Fruit fly (Drosophila melanogaster) whole organism, prepupa: Measurements from ENCODE around the gene CG7601.
A peak's percentile ranks its signal among the peaks of the same experiment; 100 is the strongest.

Experiments
- Blimp-1 ChIP-seq: fragments of 200-800 bp; sonication (Bioruptor generic); optimal IDR thresholded peaks from 3 replicates; lab custom pipeline; 2017; ENCODE audit warnings: missing biosample characterization, missing genetic modification characterization, mild to moderate bottlenecking, moderate library complexity, missing genetic modification reagents
- CG10631 ChIP-seq: fragments of 200-800 bp; sonication (Bioruptor generic); optimal IDR thresholded peaks from 2 replicates; lab custom pipeline; 2016; ENCODE audit warnings: missing biosample characterization, missing genetic modification characterization
- CG10669 ChIP-seq: fragments of 200-800 bp; sonication (Bioruptor generic); optimal IDR thresholded peaks from 3 replicates; lab custom pipeline; 2018; ENCODE audit warnings: missing biosample characterization, mild to moderate bottlenecking, missing genetic modification characterization, moderate library complexity
- CG11902 ChIP-seq: fragments of 200-800 bp; sonication (Bioruptor generic); optimal IDR thresholded peaks from 3 replicates; lab custom pipeline; 2016; ENCODE audit warnings: missing biosample characterization, missing genetic modification characterization
- CG15336 ChIP-seq: fragments of 200-800 bp; sonication (Bioruptor generic); IDR thresholded peaks from 2 replicates; pipeline ENCODE4 v1.3.6; 2022; ENCODE audit warnings: missing biosample characterization, missing genetic modification characterization
- CG1621 ChIP-seq: fragments of 200-800 bp; sonication (Bioruptor generic); optimal IDR thresholded peaks from 3 replicates; lab custom pipeline; 2018; ENCODE audit warnings: missing biosample characterization, mild to moderate bottlenecking, missing genetic modification characterization
- CG16779 ChIP-seq: fragments of 200-800 bp; sonication (Bioruptor generic); optimal IDR thresholded peaks from 3 replicates; lab custom pipeline; 2017; ENCODE audit warnings: missing biosample characterization, mild to moderate bottlenecking, missing genetic modification characterization
- CG31627 ChIP-seq: fragments of 200-800 bp; sonication (Bioruptor generic); optimal IDR thresholded peaks from 3 replicates; lab custom pipeline; 2016; ENCODE audit warnings: missing biosample characterization, missing genetic modification characterization
- CG32006 ChIP-seq: fragments of 200-800 bp; sonication (Bioruptor generic); optimal IDR thresholded peaks from 3 replicates; lab custom pipeline; 2017; ENCODE audit warnings: missing biosample characterization, mild to moderate bottlenecking, missing genetic modification characterization
- CG34406 ChIP-seq: fragments of 200-800 bp; sonication (Bioruptor generic); optimal IDR thresholded peaks from 3 replicates; lab custom pipeline; 2016; ENCODE audit warnings: missing biosample characterization, missing genetic modification characterization
- CG6163 ChIP-seq: fragments of 200-800 bp; sonication (Bioruptor generic); IDR thresholded peaks from 3 replicates; pipeline ENCODE4 v1.3.6; 2022; ENCODE audit warnings: missing biosample characterization, missing genetic modification characterization
- CG6276 ChIP-seq: fragments of 200-800 bp; sonication (Bioruptor generic); optimal IDR thresholded peaks from 2 replicates; lab custom pipeline; 2017; ENCODE audit warnings: missing biosample characterization, mild to moderate bottlenecking, missing genetic modification characterization
- CG6792 ChIP-seq: fragments of 200-800 bp; sonication (Bioruptor generic); optimal IDR thresholded peaks from 3 replicates; lab custom pipeline; 2016; ENCODE audit warnings: missing biosample characterization, missing genetic modification characterization
- CG6808 ChIP-seq: fragments of 200-800 bp; sonication (Bioruptor generic); optimal IDR thresholded peaks from 3 replicates; lab custom pipeline; 2017; ENCODE audit warnings: missing biosample characterization, missing genetic modification characterization, mild to moderate bottlenecking, moderate library complexity, missing genetic modification reagents
- CG6854 ChIP-seq: fragments of 200-800 bp; sonication (Bioruptor generic); optimal IDR thresholded peaks from 2 replicates; lab custom pipeline; 2017; ENCODE audit warnings: missing biosample characterization, mild to moderate bottlenecking, missing genetic modification characterization
- CG7368 ChIP-seq: fragments of 200-800 bp; sonication (Bioruptor generic); optimal IDR thresholded peaks from 3 replicates; lab custom pipeline; 2016; ENCODE audit warnings: missing biosample characterization, missing genetic modification characterization
- CG8319 ChIP-seq: fragments of 200-800 bp; sonication (Bioruptor generic); optimal IDR thresholded peaks from 3 replicates; lab custom pipeline; 2016; ENCODE audit warnings: missing biosample characterization, missing genetic modification characterization
- CG8632 ChIP-seq: fragments of 200-800 bp; sonication (Bioruptor generic); optimal IDR thresholded peaks from 3 replicates; lab custom pipeline; 2016; ENCODE audit warnings: missing biosample characterization, missing genetic modification characterization
- CG9139 ChIP-seq: fragments of 200-800 bp; sonication (Bioruptor generic); optimal IDR thresholded peaks from 3 replicates; lab custom pipeline; 2017; ENCODE audit warnings: missing biosample characterization, mild to moderate bottlenecking, missing genetic modification characterization
- Ets21C ChIP-seq: fragments of 200-800 bp; sonication (Bioruptor generic); optimal IDR thresholded peaks from 3 replicates; lab custom pipeline; 2016; ENCODE audit warnings: missing biosample characterization, missing genetic modification characterization
- Gug ChIP-seq: fragments of 200-800 bp; sonication (Bioruptor generic); IDR thresholded peaks from 2 replicates; pipeline ENCODE4 v1.3.6; 2022; ENCODE audit warnings: missing biosample characterization, missing genetic modification characterization
- Hr39 ChIP-seq: fragments of 200-800 bp; sonication (Bioruptor generic); optimal IDR thresholded peaks from 2 replicates; lab custom pipeline; 2016; ENCODE audit warnings: missing biosample characterization, missing genetic modification characterization
- Hr4 ChIP-seq: fragments of 200-800 bp; sonication (Bioruptor generic); optimal IDR thresholded peaks from 3 replicates; lab custom pipeline; 2016; ENCODE audit warnings: missing biosample characterization, missing genetic modification characterization
- Lpt ChIP-seq: fragments of 200-800 bp; sonication (Bioruptor generic); optimal IDR thresholded peaks from 3 replicates; lab custom pipeline; 2016; ENCODE audit warnings: missing biosample characterization, missing genetic modification characterization
- Met ChIP-seq: fragments of 200-800 bp; sonication (Bioruptor generic); optimal IDR thresholded peaks from 3 replicates; lab custom pipeline; 2016; ENCODE audit warnings: missing biosample characterization, missing genetic modification characterization
- OdsH ChIP-seq: fragments of 200-800 bp; sonication (Bioruptor generic); optimal IDR thresholded peaks from 3 replicates; lab custom pipeline; 2016; ENCODE audit warnings: missing biosample characterization, missing genetic modification characterization
- Smox ChIP-seq: fragments of 200-800 bp; sonication (Bioruptor generic); optimal IDR thresholded peaks from 3 replicates; lab custom pipeline; 2016; ENCODE audit warnings: missing biosample characterization, missing genetic modification characterization
- Sox102F ChIP-seq: fragments of 200-800 bp; sonication (Bioruptor generic); optimal IDR thresholded peaks from 2 replicates; lab custom pipeline; 2016; ENCODE audit warnings: missing biosample characterization, mild to moderate bottlenecking, missing genetic modification characterization
- Sox14 ChIP-seq: fragments of 200-800 bp; sonication (Bioruptor generic); optimal IDR thresholded peaks from 3 replicates; lab custom pipeline; 2016; ENCODE audit warnings: missing biosample characterization, missing genetic modification characterization
- Sox15 ChIP-seq: fragments of 200-800 bp; sonication (Bioruptor generic); optimal IDR thresholded peaks from 3 replicates; lab custom pipeline; 2016; ENCODE audit warnings: missing biosample characterization, missing genetic modification characterization
- achi ChIP-seq: fragments of 200-800 bp; sonication (Bioruptor generic); optimal IDR thresholded peaks from 3 replicates; lab custom pipeline; 2016; ENCODE audit warnings: missing biosample characterization, missing genetic modification characterization
- dsx ChIP-seq: fragments of 200-800 bp; optimal IDR thresholded peaks from 3 replicates; lab custom pipeline; 2019; ENCODE audit warnings: missing biosample characterization, mild to moderate bottlenecking, missing genetic modification characterization, moderate library complexity; ENCODE audit not compliant: poor library complexity, severe bottlenecking
- eg ChIP-seq: fragments of 200-800 bp; sonication (Bioruptor generic); IDR thresholded peaks from 3 replicates; pipeline ENCODE4 v1.3.6; 2022; ENCODE audit warnings: missing biosample characterization, missing genetic modification characterization
- esn ChIP-seq: fragments of 200-800 bp; sonication (Bioruptor generic); optimal IDR thresholded peaks from 2 replicates; lab custom pipeline; 2016; ENCODE audit warnings: missing biosample characterization, mild to moderate bottlenecking, missing genetic modification characterization, moderate library complexity
- fd59A ChIP-seq: fragments of 200-800 bp; sonication (Bioruptor generic); optimal IDR thresholded peaks from 2 replicates; lab custom pipeline; 2017; ENCODE audit warnings: missing biosample characterization, mild to moderate bottlenecking, missing genetic modification characterization, missing genetic modification reagents
- fd85E ChIP-seq: fragments of 200-800 bp; sonication (Bioruptor generic); optimal IDR thresholded peaks from 3 replicates; lab custom pipeline; 2016; ENCODE audit warnings: missing biosample characterization, missing genetic modification characterization
- fkh ChIP-seq: fragments of 200-800 bp; sonication (Bioruptor generic); optimal IDR thresholded peaks from 3 replicates; lab custom pipeline; 2017; ENCODE audit warnings: missing biosample characterization, mild to moderate bottlenecking, missing genetic modification characterization, moderate library complexity
- lz ChIP-seq: fragments of 200-800 bp; sonication (Bioruptor generic); optimal IDR thresholded peaks from 3 replicates; lab custom pipeline; 2016; ENCODE audit warnings: missing biosample characterization, missing genetic modification characterization
- net ChIP-seq: fragments of 200-800 bp; sonication (Bioruptor generic); optimal IDR thresholded peaks from 3 replicates; lab custom pipeline; 2016; ENCODE audit warnings: missing biosample characterization, missing genetic modification characterization
- spab ChIP-seq: fragments of 200-800 bp; sonication (Bioruptor generic); optimal IDR thresholded peaks from 2 replicates; lab custom pipeline; 2017; ENCODE audit warnings: missing biosample characterization, mild to moderate bottlenecking, missing genetic modification characterization, missing genetic modification reagents
- ss ChIP-seq, 2 experiments: fragments of 200-800 bp; sonication (Bioruptor generic); optimal IDR thresholded peaks; 2 replicates in 1 of 2; 3 replicates in 1 of 2; lab custom pipeline; 2017 to 2018; ENCODE audit warnings: mild to moderate bottlenecking in 2 of 2, missing biosample characterization in 2 of 2, missing genetic modification characterization in 2 of 2, moderate library complexity in 1 of 2
- topi ChIP-seq: fragments of 200-800 bp; sonication (Bioruptor generic); optimal IDR thresholded peaks from 3 replicates; lab custom pipeline; 2016; ENCODE audit warnings: missing biosample characterization, missing genetic modification characterization
- vri ChIP-seq: fragments of 200-800 bp; sonication (Bioruptor generic); optimal IDR thresholded peaks from 3 replicates; lab custom pipeline; 2016; ENCODE audit warnings: missing biosample characterization, mild to moderate bottlenecking, missing genetic modification characterization

Gene CG7601

dm6 chr3R:29737891-29738290 is 1.3 kb upstream of the CG7601 start, which contains the start of gene Gnpnat (continued):
- TF ChIP-seq fd85E (GFP tag; lab: Kevin White, UChicago): no peak
- TF ChIP-seq CG10631 (GFP tag; lab: Kevin White, UChicago): peak; percentile 64
- TF ChIP-seq Hr4 (GFP tag; lab: Kevin White, UChicago): peak; percentile 62
- peak; percentile 25 for TF ChIP-seq Lpt (GFP tag; lab: Kevin White, UChicago)
- TF ChIP-seq CG8632 (GFP tag; lab: Kevin White, UChicago): peak; percentile 40
- peak; percentile 75 for TF ChIP-seq CG32006 (GFP tag; lab: Kevin White, UChicago)
- TF ChIP-seq Smox (GFP tag; lab: Kevin White, UChicago): peak; percentile 44
- peak; percentile 32 for TF ChIP-seq CG6792 (GFP tag; lab: Kevin White, UChicago)
- no peak for TF ChIP-seq CG7368 (GFP tag; lab: Kevin White, UChicago)
- peak; percentile 54 for TF ChIP-seq lz (GFP tag; lab: Kevin White, UChicago)
- TF ChIP-seq CG8319 (GFP tag; lab: Kevin White, UChicago): no peak
- TF ChIP-seq Ets21C (GFP tag; lab: Kevin White, UChicago): no peak
- TF ChIP-seq esn (GFP tag; lab: Kevin White, UChicago): peak; percentile 69
- TF ChIP-seq vri: peak; percentile 55
- TF ChIP-seq eg (GFP tag; lab: Robert Waterston, UW): no peak
- TF ChIP-seq CG6163 (GFP tag; lab: Robert Waterston, UW): no peak
- TF ChIP-seq OdsH (GFP tag; lab: Kevin White, UChicago): peak; percentile 71
- TF ChIP-seq dsx: peak; percentile 43
- peak; percentile 6 for TF ChIP-seq spab
- TF ChIP-seq Blimp-1 (GFP tag; lab: Kevin White, UChicago): no peak
- peak; percentile 25 for TF ChIP-seq CG16779 (tag; lab: Kevin White, UChicago)
- TF ChIP-seq, all 60 proteins: peak for 40

DNA sequence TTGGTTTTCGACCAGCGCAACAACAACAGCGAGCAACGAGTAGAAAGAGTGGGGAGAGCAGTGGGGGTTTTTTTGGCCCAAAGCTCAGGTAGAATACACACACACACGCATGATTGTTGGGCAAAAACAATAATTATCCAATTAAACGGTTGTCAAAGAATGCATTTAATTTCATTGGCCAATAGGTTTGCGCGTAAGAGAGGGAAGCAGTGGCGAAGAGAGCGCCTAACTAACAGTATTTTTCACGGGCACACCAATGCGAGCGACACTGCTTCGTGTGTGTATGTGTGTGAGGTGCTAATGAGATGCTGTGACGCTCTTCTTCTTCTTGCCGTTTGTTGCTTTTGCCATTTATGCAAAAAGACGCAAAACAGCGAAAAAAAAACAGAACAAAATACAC is 10.3 kb downstream of the CG7601 start:
- TF ChIP-seq OdsH (GFP tag; lab: Kevin White, UChicago): no peak
- TF ChIP-seq topi (GFP tag; lab: Kevin White, UChicago): no peak
- no peak for TF ChIP-seq achi
- no peak for TF ChIP-seq fd85E (GFP tag; lab: Kevin White, UChicago)
- TF ChIP-seq CG6163 (GFP tag; lab: Robert Waterston, UW): peak; percentile 24; the same call in 2 of the 3 replicates
- TF ChIP-seq Hr4 (GFP tag; lab: Kevin White, UChicago): no peak
- no peak for TF ChIP-seq CG6854 (GFP tag; lab: Kevin White, UChicago)
- TF ChIP-seq ss (GFP tag; optimal IDR thresholded peaks at IDR 0.05; lab: Kevin White, UChicago): no peak

DNA sequence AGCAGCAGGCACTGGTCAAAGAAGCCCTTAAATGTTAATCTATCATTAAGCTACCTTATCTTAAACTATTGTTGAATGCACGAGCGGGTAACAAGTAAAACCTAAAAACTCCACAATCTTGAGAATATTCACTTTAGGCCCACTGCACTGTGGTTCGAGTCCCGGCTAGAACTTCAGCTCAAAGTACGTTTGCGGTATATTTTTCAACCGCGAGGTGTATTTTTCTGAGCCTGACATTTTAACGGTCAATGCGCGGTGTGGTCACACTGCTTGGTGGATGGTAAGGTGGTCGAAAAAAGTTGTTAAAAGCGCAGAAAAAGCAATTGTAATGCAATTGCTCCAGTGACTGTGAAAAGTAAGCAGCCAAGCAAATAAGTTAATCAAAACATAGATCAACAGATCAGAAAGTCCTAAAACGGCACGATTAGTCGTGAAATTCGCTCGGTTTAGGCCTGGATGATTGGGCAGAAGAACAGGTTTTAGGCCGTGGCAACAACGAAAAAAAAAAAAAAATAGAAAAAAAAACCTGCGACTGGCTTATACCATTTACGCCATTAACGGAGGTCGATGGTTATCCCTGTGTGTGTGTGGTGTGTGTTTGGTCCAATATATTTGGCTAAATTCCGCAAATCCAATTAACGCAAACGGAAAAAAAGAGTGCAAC is 10.8 kb downstream of the CG7601 start, which contains the start of gene Kul:
Gene Kul, plus strand, starts transcription at position 254 of the 664 bp plus-strand sequence.
- TF ChIP-seq CG6792 (GFP tag; lab: Kevin White, UChicago) (no peak), CG10669 (GFP tag; lab: Kevin White, UChicago) (peak; percentile 48), CG10631 (GFP tag; lab: Kevin White, UChicago) (no peak), CG8632 (GFP tag; lab: Kevin White, UChicago) (no peak), CG31627 (GFP tag; lab: Kevin White, UChicago) (peak; percentile 24), Sox15 (GFP tag; lab: Kevin White, UChicago) (no peak), vri (no peak), net (peak; percentile 55), CG1621 (tag; lab: Kevin White, UChicago) (peak; percentile 69), spab (peak; percentile 33), CG6808 (peak; percentile 63), Hr39 (GFP tag; lab: Kevin White, UChicago) (no peak), CG16779 (tag; lab: Kevin White, UChicago) (peak; percentile 46), Sox102F (no peak), lz (GFP tag; lab: Kevin White, UChicago) (peak; percentile 27), CG7368 (GFP tag; lab: Kevin White, UChicago) (no peak), CG11902 (GFP tag; lab: Kevin White, UChicago) (no peak), topi (GFP tag; lab: Kevin White, UChicago) (no peak), fkh (GFP tag; lab: Kevin White, UChicago) (no peak), Met (GFP tag; lab: Kevin White, UChicago) (no peak), CG8319 (GFP tag; lab: Kevin White, UChicago) (peak; percentile 24), CG15336 (no peak), esn (GFP tag; lab: Kevin White, UChicago) (peak; percentile 11), fd59A (GFP tag; lab: Kevin White, UChicago) (no peak), CG34406 (no peak), CG6276 (GFP tag; lab: Kevin White, UChicago) (peak; percentile 74), Sox14 (peak; percentile 27), CG6163 (GFP tag; lab: Robert Waterston, UW) (peak; percentile 55; the same call in 2 of the 3 replicates), ss (GFP tag; optimal IDR thresholded peaks at IDR 0.05; lab: Kevin White, UChicago) (peak; percentile 62 to 76), Gug (GFP tag; lab: Robert Waterston, UW) (peak; percentile 15; the same call in 1 of the 2 replicates), CG9139 (GFP tag; lab: Kevin White, UChicago) (peak; percentile 78)
